Fruit fly (Drosophila melanogaster) whole organism, embryonic: ENCODE data around the gene Vsp37A.

Source experiments
- Atf3 ChIP-seq: fragments of 200-800 bp; sonication (Bioruptor generic); optimal IDR thresholded peaks from 3 replicates; lab custom pipeline; 2016; ENCODE audit warnings: missing biosample characterization, missing genetic modification characterization
- Awh ChIP-seq: fragments of 200-800 bp; sonication (Bioruptor generic); IDR thresholded peaks from 2 replicates; pipeline ENCODE4, ENCODE4 v1.3.6; 2022; ENCODE audit warnings: missing biosample characterization, missing genetic modification characterization
- CG10209 ChIP-seq: fragments of 200-800 bp; sonication (Bioruptor generic); optimal IDR thresholded peaks from 3 replicates; lab custom pipeline; 2017; ENCODE audit warnings: missing biosample characterization, mild to moderate bottlenecking, missing genetic modification characterization, missing genetic modification reagents
- CG10565 ChIP-seq: fragments of 200-800 bp; sonication (Bioruptor generic); optimal IDR thresholded peaks from 3 replicates; lab custom pipeline; 2016; ENCODE audit warnings: missing biosample characterization, mild to moderate bottlenecking, missing genetic modification characterization
- CG12659 ChIP-seq: fragments of 200-800 bp; sonication (Bioruptor generic); optimal IDR thresholded peaks from 3 replicates; lab custom pipeline; 2017; ENCODE audit warnings: mild to moderate bottlenecking, missing biosample characterization, missing genetic modification reagents, missing genetic modification characterization
- CG12744 ChIP-seq: fragments of 200-800 bp; sonication (Bioruptor generic); optimal IDR thresholded peaks from 2 replicates; lab custom pipeline; 2016; ENCODE audit warnings: missing biosample characterization, missing genetic modification characterization
- CG13123 ChIP-seq: fragments of 200-800 bp; sonication (Bioruptor generic); optimal IDR thresholded peaks from 2 replicates; lab custom pipeline; 2016; ENCODE audit warnings: missing biosample characterization, missing genetic modification characterization
- CG15269 ChIP-seq: fragments of 200-800 bp; sonication (Bioruptor generic); optimal IDR thresholded peaks from 2 replicates; lab custom pipeline; 2018; ENCODE audit warnings: missing biosample characterization, mild to moderate bottlenecking, missing genetic modification characterization, moderate library complexity
- CG1603 ChIP-seq: fragments of 200-800 bp; sonication (Bioruptor generic); optimal IDR thresholded peaks from 2 replicates; lab custom pipeline; 2019; ENCODE audit warnings: missing biosample characterization, mild to moderate bottlenecking, missing genetic modification characterization, moderate library complexity
- CG18619 ChIP-seq: fragments of 200-800 bp; sonication (Bioruptor generic); optimal IDR thresholded peaks from 3 replicates; lab custom pipeline; 2017; ENCODE audit warnings: missing biosample characterization, mild to moderate bottlenecking, missing genetic modification characterization
- CG30431 ChIP-seq: fragments of 200-800 bp; sonication (Bioruptor generic); optimal IDR thresholded peaks from 2 replicates; lab custom pipeline; 2017; ENCODE audit warnings: missing biosample characterization, missing genetic modification characterization
- CG31224 ChIP-seq: fragments of 200-800 bp; sonication (Bioruptor generic); IDR thresholded peaks from 2 replicates; pipeline ENCODE4 v1.3.6; 2022; ENCODE audit warnings: missing biosample characterization, missing genetic modification characterization
- CG3407 ChIP-seq: fragments of 200-800 bp; sonication (Bioruptor generic); optimal IDR thresholded peaks from 2 replicates; lab custom pipeline; 2018; ENCODE audit warnings: missing biosample characterization, mild to moderate bottlenecking, missing genetic modification characterization
- CG42726 ChIP-seq: fragments of 200-800 bp; sonication (Bioruptor generic); IDR thresholded peaks from 2 replicates; pipeline ENCODE4 v1.3.6; 2022; ENCODE audit warnings: missing biosample characterization, missing genetic modification characterization; ENCODE audit not compliant: partially characterized antibody
- CG4328 ChIP-seq: fragments of 200-800 bp; sonication (Bioruptor generic); optimal IDR thresholded peaks from 3 replicates; lab custom pipeline; 2017; ENCODE audit warnings: missing biosample characterization, missing genetic modification reagents, missing genetic modification characterization
- CG4404 ChIP-seq: fragments of 200-800 bp; sonication (Bioruptor generic); IDR thresholded peaks from 2 replicates; pipeline ENCODE4 v1.3.6; 2022; ENCODE audit warnings: missing biosample characterization, missing genetic modification characterization
- CG5245 ChIP-seq: fragments of 200-800 bp; sonication (Bioruptor generic); optimal IDR thresholded peaks from 3 replicates; lab custom pipeline; 2016; ENCODE audit warnings: missing biosample characterization, missing genetic modification characterization
- CG6683 ChIP-seq: fragments of 200-800 bp; sonication (Bioruptor generic); optimal IDR thresholded peaks from 2 replicates; lab custom pipeline; 2017; ENCODE audit warnings: missing biosample characterization, mild to moderate bottlenecking, missing genetic modification characterization, missing genetic modification reagents
- CG6791 ChIP-seq: fragments of 200-800 bp; sonication (Bioruptor generic); IDR thresholded peaks from 3 replicates; pipeline ENCODE4 v1.3.6; 2022; ENCODE audit warnings: missing biosample characterization, missing genetic modification characterization; ENCODE audit not compliant: partially characterized antibody
- CG7556 ChIP-seq: fragments of 200-800 bp; sonication (Bioruptor generic); optimal IDR thresholded peaks from 2 replicates; lab custom pipeline; 2017; ENCODE audit warnings: missing biosample characterization, mild to moderate bottlenecking, missing genetic modification characterization
- CG7745 ChIP-seq: fragments of 200-800 bp; sonication (Bioruptor generic); optimal IDR thresholded peaks from 2 replicates; lab custom pipeline; 2018; ENCODE audit warnings: missing biosample characterization, mild to moderate bottlenecking, missing genetic modification characterization, moderate library complexity
- CG7839 ChIP-seq: fragments of 200-800 bp; sonication (Bioruptor generic); optimal IDR thresholded peaks from 3 replicates; lab custom pipeline; 2018; ENCODE audit warnings: missing biosample characterization, mild to moderate bottlenecking, missing genetic modification characterization, moderate library complexity
- CG8478 ChIP-seq: fragments of >200 bp; optimal IDR thresholded peaks from 2 replicates; lab custom pipeline; 2018
- CG8765 ChIP-seq: fragments of 200-800 bp; sonication (Bioruptor generic); IDR thresholded peaks from 2 replicates; pipeline ENCODE4 v1.3.6; 2022; ENCODE audit warnings: missing biosample characterization, missing genetic modification characterization
- CG8924 ChIP-seq: fragments of 200-800 bp; optimal IDR thresholded peaks from 3 replicates; lab custom pipeline; 2019; ENCODE audit warnings: missing biosample characterization, mild to moderate bottlenecking, missing genetic modification characterization, moderate library complexity
- CG9797 ChIP-seq: fragments of 200-800 bp; sonication (Bioruptor generic); optimal IDR thresholded peaks from 3 replicates; lab custom pipeline; 2018; ENCODE audit warnings: missing biosample characterization, mild to moderate bottlenecking, missing genetic modification characterization
- CrebB ChIP-seq: fragments of 200-800 bp; sonication (Bioruptor generic); optimal IDR thresholded peaks from 3 replicates; lab custom pipeline; 2018; ENCODE audit warnings: missing biosample characterization, mild to moderate bottlenecking, missing genetic modification characterization
- D19A ChIP-seq: fragments of 200-800 bp; optimal IDR thresholded peaks from 3 replicates; lab custom pipeline; 2019; ENCODE audit warnings: missing biosample characterization, mild to moderate bottlenecking, missing genetic modification characterization, moderate library complexity
- Deaf1 ChIP-seq: fragments of 200-800 bp; optimal IDR thresholded peaks from 3 replicates; lab custom pipeline; 2019; ENCODE audit warnings: missing biosample characterization, mild to moderate bottlenecking, missing genetic modification characterization, moderate library complexity
- Dip2 ChIP-seq: fragments of 200-800 bp; sonication (Bioruptor generic); IDR thresholded peaks from 2 replicates; pipeline ENCODE4 v1.3.6; 2022; ENCODE audit warnings: missing biosample characterization, missing genetic modification characterization
- Doc2 ChIP-seq: fragments of 200-800 bp; sonication (Bioruptor generic); IDR thresholded peaks from 2 replicates; pipeline ENCODE4 v1.3.6; 2022; ENCODE audit warnings: missing biosample characterization, missing genetic modification characterization
- Ptx1 ChIP-seq: fragments of 200-800 bp; sonication (Bioruptor generic); IDR thresholded peaks from 2 replicates; pipeline ENCODE4 v1.3.6; 2022; ENCODE audit warnings: missing biosample characterization, missing genetic modification characterization
- ac ChIP-seq: fragments of 200-800 bp; sonication (Bioruptor generic); optimal IDR thresholded peaks from 3 replicates; lab custom pipeline; 2017; ENCODE audit warnings: missing biosample characterization, mild to moderate bottlenecking, missing genetic modification characterization
- bab2 ChIP-seq: fragments of 200-800 bp; sonication (Bioruptor generic); optimal IDR thresholded peaks from 2 replicates; lab custom pipeline; 2016; ENCODE audit warnings: missing biosample characterization, missing genetic modification characterization
- bbx ChIP-seq: fragments of 200-800 bp; sonication (Bioruptor generic); IDR thresholded peaks from 2 replicates; pipeline ENCODE4 v1.3.6; 2022; ENCODE audit warnings: missing biosample characterization, missing genetic modification characterization; ENCODE audit not compliant: partially characterized antibody
- caup ChIP-seq: fragments of 200-800 bp; sonication (Bioruptor generic); optimal IDR thresholded peaks from 3 replicates; lab custom pipeline; 2017; ENCODE audit warnings: missing biosample characterization, mild to moderate bottlenecking, missing genetic modification characterization, moderate library complexity; ENCODE audit not compliant: severe bottlenecking
- cg ChIP-seq: fragments of 200-800 bp; sonication (Bioruptor generic); optimal IDR thresholded peaks from 3 replicates; lab custom pipeline; 2019; ENCODE audit warnings: missing biosample characterization, mild to moderate bottlenecking, missing genetic modification characterization, moderate library complexity
- gem ChIP-seq: fragments of 200-800 bp; sonication (Bioruptor generic); optimal IDR thresholded peaks from 2 replicates; lab custom pipeline; 2019; ENCODE audit warnings: missing biosample characterization, mild to moderate bottlenecking, missing genetic modification characterization, moderate library complexity
- hbn ChIP-seq: fragments of 200-800 bp; sonication (Bioruptor generic); IDR thresholded peaks from 2 replicates; pipeline ENCODE4 v1.3.6; 2022; ENCODE audit warnings: missing biosample characterization, missing genetic modification characterization; ENCODE audit not compliant: partially characterized antibody
- her ChIP-seq: fragments of 200-800 bp; sonication (Bioruptor generic); optimal IDR thresholded peaks from 2 replicates; lab custom pipeline; 2016; ENCODE audit warnings: missing biosample characterization, missing genetic modification characterization
- lilli ChIP-seq: fragments of 200-800 bp; sonication (Bioruptor generic); optimal IDR thresholded peaks from 3 replicates; lab custom pipeline; 2016; ENCODE audit warnings: missing biosample characterization, missing genetic modification characterization
- lmd ChIP-seq: fragments of 200-800 bp; sonication (Bioruptor generic); IDR thresholded peaks from 2 replicates; pipeline ENCODE4 v1.3.6; 2022; ENCODE audit warnings: missing biosample characterization, missing genetic modification characterization
- nerfin-1 ChIP-seq: fragments of 200-800 bp; sonication (Bioruptor generic); optimal IDR thresholded peaks from 3 replicates; lab custom pipeline; 2019; ENCODE audit warnings: missing biosample characterization, mild to moderate bottlenecking, missing genetic modification characterization, moderate library complexity
- ranshi ChIP-seq: fragments of 200-800 bp; sonication (Bioruptor generic); IDR thresholded peaks from 2 replicates; pipeline ENCODE4 v1.3.6; 2022; ENCODE audit warnings: missing biosample characterization, missing genetic modification characterization
- rib ChIP-seq: fragments of 200-800 bp; sonication (Bioruptor generic); IDR thresholded peaks from 2 replicates; pipeline ENCODE4 v1.3.6; 2022; ENCODE audit warnings: missing biosample characterization, missing genetic modification characterization
- sens ChIP-seq: fragments of 200-800 bp; sonication (Bioruptor generic); peaks from one replicate; lab custom pipeline; 2016; ENCODE audit warnings: missing biosample characterization, missing genetic modification characterization
- ssp ChIP-seq: fragments of 200-800 bp; sonication (Bioruptor generic); IDR thresholded peaks from 2 replicates; pipeline ENCODE4 v1.3.6; 2022; ENCODE audit warnings: missing biosample characterization, missing genetic modification characterization
- tll ChIP-seq, 2 experiments: fragments of 200-800 bp in 1 of 2; fragments of >200 bp in 1 of 2; sonication (Bioruptor generic) in 1 of 2; optimal IDR thresholded peaks; 2 replicates each; lab custom pipeline; 2017 to 2019; ENCODE audit warnings: missing biosample characterization in 2 of 2, missing genetic modification characterization in 2 of 2, mild to moderate bottlenecking in 1 of 2, moderate library complexity in 1 of 2
- zen ChIP-seq: fragments of 200-800 bp; sonication (Bioruptor generic); optimal IDR thresholded peaks from 3 replicates; lab custom pipeline; 2018; ENCODE audit warnings: missing biosample characterization, mild to moderate bottlenecking, missing genetic modification characterization, moderate library complexity
- zen2 ChIP-seq: fragments of 200-800 bp; sonication (Bioruptor generic); IDR thresholded peaks from 3 replicates; pipeline ENCODE4 v1.3.6; 2022; ENCODE audit warnings: missing biosample characterization, missing genetic modification characterization; ENCODE audit not compliant: partially characterized antibody
- zfh2 ChIP-seq: fragments of 200-800 bp; sonication (Bioruptor generic); optimal IDR thresholded peaks from 2 replicates; lab custom pipeline; 2016; ENCODE audit warnings: missing biosample characterization, missing genetic modification characterization

Vsp37A gene

dm6 chrX:618583-618982, 2.7 kb upstream of the Vsp37A start (continued):
- TF ChIP-seq ac (GFP tag; lab: Kevin White, UChicago) = no peak
- peak; percentile 26 for TF ChIP-seq CG8924
- TF ChIP-seq CG4404 (GFP tag; lab: Robert Waterston, UW) = peak; percentile 20; the same call in 1 of the 2 replicates
- TF ChIP-seq CrebB (tag; lab: Kevin White, UChicago) = no peak
- peak; percentile 46 for TF ChIP-seq lilli (GFP tag; lab: Kevin White, UChicago)
- no peak for TF ChIP-seq CG30431
- no peak for TF ChIP-seq CG42726 (GFP tag; lab: Robert Waterston, UW)
- TF ChIP-seq CG18619 (GFP tag; lab: Kevin White, UChicago) = no peak
- no peak for TF ChIP-seq Atf3 (GFP tag; lab: Kevin White, UChicago)
- TF ChIP-seq CG12659 (GFP tag; lab: Kevin White, UChicago) = peak; percentile 3
- TF ChIP-seq lmd (GFP tag; lab: Robert Waterston, UW) = peak; percentile 63
- TF ChIP-seq Ptx1 (GFP tag; lab: Robert Waterston, UW) = peak; percentile 46; the same call in 1 of the 2 replicates
- peak; percentile 48 for TF ChIP-seq bab2 (GFP tag; lab: Kevin White, UChicago)
- TF ChIP-seq CG15269 (tag; lab: Kevin White, UChicago) = peak; percentile 37
- no peak for TF ChIP-seq CG31224 (GFP tag; lab: Robert Waterston, UW)
- TF ChIP-seq CG3407 (GFP tag; lab: Kevin White, UChicago) = no peak
- no peak for TF ChIP-seq CG4328
- no peak for TF ChIP-seq CG9797 (GFP tag; lab: Kevin White, UChicago)
- TF ChIP-seq bbx (GFP tag; lab: Robert Waterston, UW) = no peak
- peak; percentile 57 for TF ChIP-seq zfh2 (GFP tag; lab: Kevin White, UChicago)
- no peak for TF ChIP-seq CG10209 (GFP tag; lab: Kevin White, UChicago)
- peak; percentile 37 for TF ChIP-seq CG1603
- TF ChIP-seq her (GFP tag; lab: Kevin White, UChicago) = peak; percentile 29
- no peak for TF ChIP-seq CG6791
- TF ChIP-seq zen2 (GFP tag; lab: Robert Waterston, UW) = no peak
- TF ChIP-seq Doc2 (GFP tag; lab: Robert Waterston, UW) = no peak
- peak; percentile 72 for TF ChIP-seq sens (GFP tag; lab: Kevin White, UChicago)
- no peak for TF ChIP-seq Awh
- TF ChIP-seq CG12744 = no peak
- peak; percentile 18; the same call in 1 of the 2 replicates for TF ChIP-seq ranshi (GFP tag; lab: Robert Waterston, UW)
- TF ChIP-seq caup = no peak
- TF ChIP-seq tll (GFP tag; optimal IDR thresholded peaks at IDR 0.05; lab: Kevin White, UChicago) = no peak
- TF ChIP-seq Dip2 (GFP tag; lab: Robert Waterston, UW) = no peak
- TF ChIP-seq CG5245 = peak; percentile 0
- TF ChIP-seq CG7839 (tag; lab: Kevin White, UChicago) = peak; percentile 26
- TF ChIP-seq nerfin-1 (tag; lab: Kevin White, UChicago) = no peak
- peak; percentile 34 for TF ChIP-seq D19A (tag; lab: Kevin White, UChicago)
- no peak for TF ChIP-seq ssp (GFP tag; lab: Robert Waterston, UW)
- no peak for TF ChIP-seq rib (GFP tag; lab: Robert Waterston, UW)
- TF ChIP-seq cg (GFP tag; lab: Kevin White, UChicago) = no peak
- TF ChIP-seq CG8478 (lab: Kevin White, UChicago) = no peak
- TF ChIP-seq Deaf1 (tag; lab: Kevin White, UChicago) = no peak
- no peak for TF ChIP-seq CG7745 (tag; lab: Kevin White, UChicago)
- TF ChIP-seq zen (tag; lab: Kevin White, UChicago) = no peak
- TF ChIP-seq CG13123 = no peak
- no peak for TF ChIP-seq CG10565
- TF ChIP-seq CG6683 = no peak
- TF ChIP-seq gem (tag; lab: Kevin White, UChicago) = peak; percentile 55
- TF ChIP-seq CG7556 = peak; percentile 15
- TF ChIP-seq hbn (GFP tag; lab: Robert Waterston, UW) = no peak
- no peak for TF ChIP-seq CG8765 (GFP tag; lab: Robert Waterston, UW)
